Worm (Caenorhabditis elegans): Measurements from ENCODE around the gene ins-16.

ce11 chrIII:2101895-2102345 lies 41.2 kb upstream of the ins-16 start, which contains the start of gene ppk-2:
- TF ChIP-seq K09A11.1 (tag; optimal IDR thresholded peaks at IDR 0.05; ENCODE audit: insufficient read depth) (no peak), ceh-24 (tag; optimal IDR thresholded peaks at IDR 0.05) (no peak), hlh-13 (GFP tag; optimal IDR thresholded peaks at IDR 0.05) (no peak), ztf-16 (tag; optimal IDR thresholded peaks at IDR 0.05) (no peak), ama-1 (optimal IDR thresholded peaks at IDR 0.05) (no peak)

Measured in whole organism, late embryonic.